Worm (Caenorhabditis elegans) whole organism, mixed stage, embryonic: ENCODE data around the gene Y45F10D.2.

Experiments
- M03D4.4 ChIP-seq: sonication (generic microtip); optimal IDR thresholded peaks from 2 replicates; lab custom pipeline; 2017; ENCODE audit warnings: mild to moderate bottlenecking, missing genetic modification characterization, missing compliant biosample characterization
- bed-3 ChIP-seq: fragments of 200-800 bp; sonication (Bioruptor generic); optimal IDR thresholded peaks from 3 replicates; lab custom pipeline; 2018; ENCODE audit warnings: mild to moderate bottlenecking, missing genetic modification characterization, moderate library complexity, missing compliant biosample characterization
- ceh-39 ChIP-seq: fragments of 150-350 bp; optimal IDR thresholded peaks from 2 replicates; lab custom pipeline; 2014; ENCODE audit warnings: missing biosample characterization, missing genetic modification characterization
- ceh-43 ChIP-seq: fragments of 200-800 bp; sonication (Bioruptor generic); optimal IDR thresholded peaks from 2 replicates; lab custom pipeline; 2018; ENCODE audit warnings: mild to moderate bottlenecking, missing genetic modification characterization, moderate library complexity, missing compliant biosample characterization
- ceh-83 ChIP-seq: fragments of 200-800 bp; sonication (Bioruptor generic); optimal IDR thresholded peaks from 2 replicates; lab custom pipeline; 2018; ENCODE audit warnings: mild to moderate bottlenecking, missing genetic modification characterization, missing compliant biosample characterization
- ces-1 ChIP-seq: fragments of 150-350 bp; optimal IDR thresholded peaks from 2 replicates; lab custom pipeline; 2014; ENCODE audit warnings: missing biosample characterization, missing genetic modification reagents, missing genetic modification characterization
- cnd-1 ChIP-seq: fragments of 200-800 bp; sonication (Bioruptor generic); optimal IDR thresholded peaks from 2 replicates; lab custom pipeline; 2018; ENCODE audit warnings: mild to moderate bottlenecking, missing genetic modification characterization, missing compliant biosample characterization
- elt-1 ChIP-seq: sonication (generic microtip); optimal IDR thresholded peaks from 2 replicates; lab custom pipeline; 2017; ENCODE audit warnings: missing genetic modification characterization, mild to moderate bottlenecking, missing compliant biosample characterization, antibody characterized with exemption, moderate library complexity, borderline replicate concordance; ENCODE audit not compliant: insufficient read depth
- elt-3 ChIP-seq: fragments of 150-350 bp; optimal IDR thresholded peaks from 2 replicates; lab custom pipeline; 2014; ENCODE audit warnings: missing biosample characterization, missing genetic modification characterization
- flh-1 ChIP-seq: fragments of 200-800 bp; sonication (Bioruptor generic); optimal IDR thresholded peaks from 2 replicates; lab custom pipeline; 2018; ENCODE audit warnings: mild to moderate bottlenecking, missing genetic modification characterization, moderate library complexity, missing compliant biosample characterization
- ham-2 ChIP-seq: fragments of 200-800 bp; sonication (Bioruptor generic); optimal IDR thresholded peaks from 2 replicates; lab custom pipeline; 2018; ENCODE audit warnings: mild to moderate bottlenecking, missing genetic modification characterization, missing compliant biosample characterization
- hlh-1 ChIP-seq: fragments of 150-350 bp; optimal IDR thresholded peaks from 2 replicates; lab custom pipeline; 2014; ENCODE audit warnings: missing biosample characterization, missing genetic modification reagents, missing genetic modification characterization
- lin-13 ChIP-seq: fragments of 150-350 bp; optimal IDR thresholded peaks from 2 replicates; lab custom pipeline; 2014; ENCODE audit warnings: missing biosample characterization, missing genetic modification characterization
- lin-32 ChIP-seq: fragments of 200-800 bp; sonication (Bioruptor generic); optimal IDR thresholded peaks from 2 replicates; lab custom pipeline; 2018; ENCODE audit warnings: mild to moderate bottlenecking, missing genetic modification characterization, missing compliant biosample characterization
- lsy-2 ChIP-seq: fragments of 150-350 bp; optimal IDR thresholded peaks from 2 replicates; lab custom pipeline; 2014; ENCODE audit warnings: missing biosample characterization, missing genetic modification characterization
- mab-5 ChIP-seq: fragments of 150-350 bp; optimal IDR thresholded peaks from 2 replicates; lab custom pipeline; 2014; ENCODE audit warnings: missing biosample characterization, missing genetic modification characterization
- mep-1 ChIP-seq: fragments of 150-350 bp; optimal IDR thresholded peaks from 2 replicates; lab custom pipeline; 2017; ENCODE audit warnings: missing biosample characterization, missing genetic modification reagents, missing genetic modification characterization, inconsistent platforms
- nhr-12 ChIP-seq: fragments of 150-350 bp; optimal IDR thresholded peaks from 2 replicates; lab custom pipeline; 2014; ENCODE audit warnings: missing biosample characterization, missing genetic modification characterization
- nhr-2 ChIP-seq: fragments of 150-350 bp; optimal IDR thresholded peaks from 2 replicates; lab custom pipeline; 2014; ENCODE audit warnings: missing biosample characterization, missing genetic modification characterization
- nhr-237 ChIP-seq: fragments of 150-350 bp; optimal IDR thresholded peaks from 2 replicates; lab custom pipeline; 2014; ENCODE audit warnings: missing biosample characterization, missing genetic modification characterization
- nhr-76 ChIP-seq: sonication (generic microtip); optimal IDR thresholded peaks from 2 replicates; lab custom pipeline; 2017; ENCODE audit warnings: missing biosample characterization, missing genetic modification characterization
- sem-2 ChIP-seq: fragments of 200-800 bp; sonication (Bioruptor generic); optimal IDR thresholded peaks from 2 replicates; lab custom pipeline; 2018; ENCODE audit warnings: mild to moderate bottlenecking, missing genetic modification characterization, missing compliant biosample characterization
- snpc-4 ChIP-seq: fragments of 150-350 bp; optimal IDR thresholded peaks from 2 replicates; lab custom pipeline; 2014; ENCODE audit warnings: missing biosample characterization, missing genetic modification characterization
- sptf-1 ChIP-seq: sonication (generic microtip); optimal IDR thresholded peaks from 2 replicates; lab custom pipeline; 2017; ENCODE audit warnings: mild to moderate bottlenecking, missing genetic modification characterization, moderate library complexity, missing compliant biosample characterization
- tbx-8 ChIP-seq: fragments of 200-800 bp; sonication (Bioruptor generic); optimal IDR thresholded peaks from 2 replicates; lab custom pipeline; 2018; ENCODE audit warnings: mild to moderate bottlenecking, missing genetic modification characterization, moderate library complexity, missing compliant biosample characterization
- unc-120 ChIP-seq: sonication (generic microtip); optimal IDR thresholded peaks from 2 replicates; lab custom pipeline; 2017; ENCODE audit warnings: missing genetic modification characterization, missing compliant biosample characterization; ENCODE audit not compliant: poor library complexity, severe bottlenecking
- unc-39 ChIP-seq: fragments of 150-350 bp; optimal IDR thresholded peaks from 2 replicates; lab custom pipeline; 2014; ENCODE audit warnings: missing biosample characterization, missing genetic modification characterization
- unc-62 ChIP-seq: fragments of 150-350 bp; optimal IDR thresholded peaks from 2 replicates; lab custom pipeline; 2014; ENCODE audit warnings: missing biosample characterization, missing genetic modification reagents, missing genetic modification characterization
- zip-8 ChIP-seq: fragments of 150-350 bp; optimal IDR thresholded peaks from 2 replicates; lab custom pipeline; 2014; ENCODE audit warnings: missing biosample characterization, missing genetic modification characterization
- ztf-11 ChIP-seq: fragments of 150-350 bp; optimal IDR thresholded peaks from 2 replicates; lab custom pipeline; 2014; ENCODE audit warnings: missing biosample characterization, missing genetic modification characterization

Y45F10D.2 gene

ce11 chrIV:13763449-13763848 lies 11.0 kb downstream of the Y45F10D.2 start:
- peak; percentile 88 for TF ChIP-seq ces-1 (GFP tag; lab: Kevin White, UChicago)
- TF ChIP-seq unc-62 (GFP tag; lab: Kevin White, UChicago), result no peak

- TF ChIP-seq flh-1, result no peak
- TF ChIP-seq mab-5 (tag; lab: Kevin White, UChicago), result no peak
- TF ChIP-seq tbx-8, result no peak
- TF ChIP-seq lin-32 (GFP tag; lab: Kevin White, UChicago), result no peak
- no peak for TF ChIP-seq ceh-83 (GFP tag; lab: Kevin White, UChicago)
- no peak for TF ChIP-seq ham-2 (GFP tag; lab: Kevin White, UChicago)
- no peak for TF ChIP-seq bed-3
- no peak for TF ChIP-seq elt-3 (tag; lab: Kevin White, UChicago)
- no peak for TF ChIP-seq cnd-1 (tag; lab: Kevin White, UChicago)
- TF ChIP-seq nhr-2, result no peak
- TF ChIP-seq, all 35 proteins: peak for 0
Measured at ce11 chrIV:13755619-13756018, 18.9 kb downstream of the Y45F10D.2 start.

- TF ChIP-seq lin-13 (no peak), unc-62 (GFP tag; lab: Kevin White, UChicago) (no peak), ceh-39 (tag; lab: Kevin White, UChicago) (no peak), elt-1 (tag; lab: Kevin White, UChicago) (no peak), nhr-12 (tag; lab: Kevin White, UChicago) (no peak), elt-3 (tag; lab: Kevin White, UChicago) (no peak), ztf-11 (no peak), mab-5 (tag; lab: Kevin White, UChicago) (no peak), zip-8 (tag; lab: Kevin White, UChicago) (no peak), unc-39 (no peak), bed-3 (no peak), hlh-1 (tag; lab: Kevin White, UChicago) (no peak), sem-2 (GFP tag; lab: Kevin White, UChicago) (no peak), lsy-2 (tag; lab: Kevin White, UChicago) (no peak), mep-1 (tag; lab: Kevin White, UChicago) (no peak), ham-2 (GFP tag; lab: Kevin White, UChicago) (no peak)
Measured at ce11 chrIV:13750033-13750432, 24.4 kb downstream of the Y45F10D.2 start, which contains the start of gene sorb-1. sorb-1 (plus strand) TSS chrIV:13750333.

ce11 chrIV:13748798-13749197 lies 25.7 kb downstream of the Y45F10D.2 start:
- TF ChIP-seq tbx-8, result no peak
- no peak for TF ChIP-seq lin-13
- TF ChIP-seq ces-1 (GFP tag; lab: Kevin White, UChicago), result no peak
- peak; percentile 8 for TF ChIP-seq unc-120
- peak; percentile 45 for TF ChIP-seq hlh-1 (tag; lab: Kevin White, UChicago)
- no peak for TF ChIP-seq ceh-83 (GFP tag; lab: Kevin White, UChicago)

- TF ChIP-seq unc-120 (no peak), nhr-237 (tag; lab: Kevin White, UChicago) (no peak), tbx-8 (no peak), zip-8 (tag; lab: Kevin White, UChicago) (no peak), ham-2 (GFP tag; lab: Kevin White, UChicago) (no peak), ceh-83 (GFP tag; lab: Kevin White, UChicago) (no peak), elt-1 (tag; lab: Kevin White, UChicago) (no peak), ceh-43 (no peak)
Measured at ce11 chrIV:13745409-13745808, 29.1 kb downstream of the Y45F10D.2 start, which contains the start of gene C47A4.5. C47A4.5 (plus strand) TSS chrIV:13745709.

DNA sequence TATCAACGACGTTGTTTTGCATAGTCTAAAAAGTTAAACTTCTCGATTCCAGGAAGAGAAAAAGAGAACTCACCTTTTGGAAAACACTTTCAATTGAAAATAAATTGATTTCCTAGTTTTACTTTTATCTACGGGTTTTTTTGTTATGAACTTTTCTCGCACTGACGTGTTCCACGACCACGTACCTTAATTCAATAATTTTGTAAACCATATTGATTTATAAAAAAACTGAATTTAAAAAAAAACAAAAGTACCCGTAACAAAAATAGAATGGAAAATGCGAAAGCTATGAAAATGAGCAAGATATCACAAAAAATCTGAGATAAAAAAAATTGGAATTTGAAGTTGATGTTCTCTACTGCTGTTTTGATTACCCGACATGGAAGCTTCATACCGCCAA lies 32.2 kb downstream of the Y45F10D.2 start, which contains the start of gene C47A4.3:
Gene C47A4.3 (minus strand): TSS at position 101 of the 400 bp plus-strand sequence.
- TF ChIP-seq flh-1, result no peak
- no peak for TF ChIP-seq unc-62 (GFP tag; lab: Kevin White, UChicago)
- TF ChIP-seq ceh-83 (GFP tag; lab: Kevin White, UChicago), result no peak
- no peak for TF ChIP-seq ztf-11
- no peak for TF ChIP-seq nhr-76 (tag; lab: Kevin White, UChicago)
- no peak for TF ChIP-seq elt-1 (tag; lab: Kevin White, UChicago)
- no peak for TF ChIP-seq unc-120
- TF ChIP-seq sptf-1, result no peak
- no peak for TF ChIP-seq hlh-1 (tag; lab: Kevin White, UChicago)
- TF ChIP-seq snpc-4 (tag; lab: Kevin White, UChicago), result no peak
- TF ChIP-seq mep-1 (tag; lab: Kevin White, UChicago), result no peak
- TF ChIP-seq nhr-237 (tag; lab: Kevin White, UChicago), result no peak
- no peak for TF ChIP-seq M03D4.4 (tag; lab: Kevin White, UChicago)
- TF ChIP-seq nhr-12 (tag; lab: Kevin White, UChicago), result no peak
